Worm (Caenorhabditis elegans): Measurements from ENCODE around the gene cht-3.

cht-3 gene

ce11 chrIV:7057677-7058076, 54.3 kb downstream of the cht-3 start, which contains the start of gene srx-50:
Gene srx-50 (plus strand): TSS chrIV:7057977.
- TF ChIP-seq hpl-2 (GFP tag; optimal IDR thresholded peaks at IDR 0.05) = no peak
- no peak for TF ChIP-seq Y116A8C.19 (tag; optimal IDR thresholded peaks at IDR 0.05; ENCODE audit: borderline replicate concordance)
- no peak for TF ChIP-seq C04F5.9 (tag; optimal IDR thresholded peaks at IDR 0.05)
- no peak for TF ChIP-seq fkh-4 (tag; optimal IDR thresholded peaks at IDR 0.05; ENCODE audit: borderline replicate concordance)
- TF ChIP-seq nhr-47 (tag; optimal IDR thresholded peaks at IDR 0.05) = no peak
- TF ChIP-seq ztf-4 (tag; optimal IDR thresholded peaks at IDR 0.05) = no peak
- no peak for TF ChIP-seq mab-9 (GFP tag; IDR thresholded peaks at IDR 0.05)

Data from whole organism, L1 larva.